Worm (Caenorhabditis elegans): ENCODE results near the gene his-73.

DNA sequence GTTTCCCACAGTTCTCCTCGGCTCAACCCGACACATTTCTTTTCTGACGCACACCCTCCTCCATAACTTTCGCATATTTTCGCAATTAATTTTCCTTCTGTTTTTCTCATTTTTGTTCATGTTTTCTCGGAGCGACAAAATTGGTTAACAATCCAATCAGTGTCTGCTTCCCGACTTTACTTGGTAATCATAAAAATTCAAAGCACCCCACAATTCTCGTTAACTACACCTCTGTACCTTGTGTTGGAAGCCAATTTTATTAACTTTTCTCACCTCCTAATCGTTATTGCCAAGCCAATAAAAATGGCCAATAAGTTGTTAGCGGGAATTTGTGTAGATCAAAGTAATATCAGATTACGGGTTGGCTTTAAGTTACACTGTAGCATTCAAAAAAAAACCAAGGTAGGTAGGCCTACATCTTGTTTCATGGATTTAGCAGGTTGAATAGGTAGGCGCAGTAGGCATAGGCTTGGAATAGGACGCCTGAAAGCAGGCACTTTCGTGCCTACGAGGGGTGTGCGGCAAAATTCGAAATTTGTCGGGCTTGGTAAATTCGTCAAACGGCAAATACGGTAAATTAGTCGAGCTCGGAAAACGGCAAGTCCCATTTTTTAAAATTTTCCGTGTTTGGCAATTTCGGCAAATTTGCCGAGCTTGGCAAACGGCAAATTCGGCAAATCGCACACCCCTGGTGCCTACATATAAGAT is 47.1 kb downstream of the his-73 start:
- no peak for TF ChIP-seq ces-1 (GFP tag; optimal IDR thresholded peaks at IDR 0.05)
- no peak for TF ChIP-seq snpc-4 (tag; optimal IDR thresholded peaks at IDR 0.05)
- TF ChIP-seq hlh-1 (tag; optimal IDR thresholded peaks at IDR 0.05), result no peak
- TF ChIP-seq ztf-11 (tag; optimal IDR thresholded peaks at IDR 0.05), result no peak
- TF ChIP-seq unc-39 (tag; optimal IDR thresholded peaks at IDR 0.05), result no peak

Data from whole organism, mixed stage, embryonic.